Worm (Caenorhabditis elegans): Measurements from ENCODE around the gene F45F2.10.

Gene F45F2.10

DNA sequence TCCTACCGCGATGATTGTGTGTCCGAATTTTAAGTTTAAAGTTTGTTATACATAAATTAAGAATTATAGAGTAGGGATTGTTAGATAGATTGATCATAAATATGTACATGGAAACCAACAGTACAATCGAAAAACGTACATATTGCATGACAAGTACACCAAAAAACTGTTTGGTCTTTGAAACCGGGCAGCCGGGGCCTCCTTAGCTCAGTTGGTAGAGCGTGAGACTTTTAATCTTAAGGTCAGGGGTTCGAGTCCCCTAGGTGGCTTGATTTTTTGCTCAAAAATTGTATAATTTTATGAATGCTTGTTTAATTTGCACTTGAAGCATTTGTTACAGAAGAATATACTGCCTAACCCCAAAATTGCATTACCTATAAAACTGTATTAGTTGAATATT is 23.6 kb downstream of the F45F2.10 start:
- TF ChIP-seq nhr-12 (tag; optimal IDR thresholded peaks at IDR 0.05) (no peak), nhr-85 (tag) (no peak), sox-4 (tag; optimal IDR thresholded peaks at IDR 0.05) (no peak), nhr-19 (GFP tag; conservative IDR thresholded peaks at IDR 0.05) (no peak), ceh-90 (tag; optimal IDR thresholded peaks at IDR 0.05) (no peak), pqm-1 (tag; optimal IDR thresholded peaks at IDR 0.05) (no peak), mab-9 (GFP tag; IDR thresholded peaks at IDR 0.05) (no peak)

DNA sequence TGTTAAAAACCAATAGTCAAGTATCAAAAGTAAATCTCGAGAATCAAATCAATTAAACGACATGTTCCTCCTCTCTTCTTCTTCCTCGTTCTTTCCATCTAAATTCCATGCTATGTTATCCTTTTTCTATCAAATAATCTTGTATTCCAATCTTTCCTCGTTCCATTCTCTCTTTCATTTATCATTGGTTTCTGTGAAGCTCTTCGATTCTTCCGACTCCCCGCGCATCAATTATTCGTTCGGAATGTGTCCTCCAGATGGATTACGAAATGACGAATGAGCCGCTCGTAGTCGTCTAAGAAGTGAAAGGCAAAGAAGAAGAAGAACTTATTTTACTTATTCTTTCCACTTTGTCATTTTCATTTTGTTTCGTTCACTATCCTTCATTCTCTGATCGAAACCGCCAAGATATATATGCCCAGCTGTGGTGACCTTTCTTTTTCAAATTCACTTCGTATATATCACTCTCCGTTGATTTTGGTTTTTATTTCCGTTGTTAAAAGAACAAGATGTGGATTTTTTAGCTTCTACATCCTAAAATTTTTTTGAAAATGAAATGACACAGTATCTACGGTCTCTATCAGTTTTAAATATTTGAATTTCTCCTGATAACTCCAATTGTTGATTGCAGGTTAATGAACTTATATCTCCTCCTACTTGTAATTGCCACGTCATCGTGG is 24.3 kb downstream of the F45F2.10 start, which contains the start of gene pxn-1:
TSS of gene pxn-1 (plus strand) at position 630 of the 680 bp plus-strand sequence.
- TF ChIP-seq ama-1 (optimal IDR thresholded peaks at IDR 0.05) (no peak), unc-130 (tag; optimal IDR thresholded peaks at IDR 0.05) (no peak), blmp-1 (tag; optimal IDR thresholded peaks at IDR 0.05) (peak; percentile 53)

DNA sequence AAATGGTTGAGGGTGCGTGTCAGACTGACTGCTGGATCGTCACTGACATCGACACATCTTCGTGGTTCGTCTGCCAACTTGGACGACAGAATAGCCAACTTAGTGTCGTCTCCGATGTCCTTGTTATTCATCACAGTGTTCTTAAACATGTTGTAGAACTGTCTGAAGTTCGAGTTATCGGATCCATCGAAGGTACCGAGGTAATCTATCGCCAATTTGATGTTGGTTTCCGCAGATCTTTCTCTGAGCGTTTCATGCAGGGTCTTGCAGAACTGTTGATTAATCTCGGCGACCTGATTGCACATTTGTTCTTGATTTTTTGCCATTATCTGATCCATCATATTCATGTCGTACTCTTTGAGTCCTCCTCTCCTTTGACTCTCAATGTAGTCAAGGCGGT is 37.4 kb downstream of the F45F2.10 start:
- TF ChIP-seq irx-1 (tag; optimal IDR thresholded peaks at IDR 0.05): no peak
- no peak for TF ChIP-seq hpl-2 (GFP tag; optimal IDR thresholded peaks at IDR 0.05)

DNA sequence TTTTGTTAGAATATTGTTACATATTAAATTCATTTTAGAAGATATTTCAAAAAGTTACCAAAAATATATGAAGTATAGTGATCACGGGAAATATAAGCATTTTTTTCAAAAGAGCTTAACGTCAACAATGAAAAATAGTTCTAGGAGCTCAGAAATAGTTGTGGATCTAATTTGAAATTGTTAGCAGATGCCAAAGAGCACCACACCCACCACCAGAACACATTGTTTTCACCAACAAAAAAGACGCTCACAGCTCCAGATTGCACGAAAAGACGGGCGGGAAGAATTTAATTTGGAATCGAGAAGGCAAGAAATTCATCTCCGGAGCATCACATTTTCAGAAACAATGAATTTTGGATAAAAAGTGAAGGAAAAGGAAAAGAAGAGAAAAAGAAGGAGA is 47.8 kb downstream of the F45F2.10 start, which contains the start of gene gplb-1:
TSS of gene gplb-1 (minus strand) at position 337 of the 400 bp plus-strand sequence.
- TF ChIP-seq fkh-4 (tag; optimal IDR thresholded peaks at IDR 0.05; ENCODE audit: borderline replicate concordance) (peak; percentile 72), nhr-28 (tag; optimal IDR thresholded peaks at IDR 0.05) (no peak), dsc-1 (tag; optimal IDR thresholded peaks at IDR 0.05) (peak; percentile 92), pag-3 (tag; optimal IDR thresholded peaks at IDR 0.05; ENCODE audit: borderline replicate concordance, insufficient read depth) (no peak), efl-1 (optimal IDR thresholded peaks at IDR 0.05) (no peak), efl-1 (GFP tag; optimal IDR thresholded peaks at IDR 0.05 in 1 of 2) (peak in 1 of 2 experiments; percentile 37)

DNA sequence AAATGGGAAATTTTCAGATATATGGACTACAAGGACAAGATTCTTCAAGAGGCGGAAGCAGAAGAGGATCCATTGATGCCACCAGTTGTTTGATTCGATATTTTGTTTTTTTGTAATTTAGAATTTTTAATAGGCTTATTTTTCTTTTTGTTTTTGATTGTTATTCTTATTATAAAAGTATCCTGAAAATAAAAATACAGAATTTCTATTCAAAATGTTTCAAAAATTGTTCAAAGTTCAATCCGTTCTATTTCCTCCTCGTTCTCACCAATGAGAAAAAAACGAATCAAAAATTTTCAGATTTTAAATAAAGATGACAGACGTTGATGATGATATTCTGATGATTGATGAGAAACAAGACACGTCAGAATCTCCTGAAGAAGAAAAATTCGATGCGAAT is 49.9 kb downstream of the F45F2.10 start, which contains the start of gene phf-30:
TSS of gene phf-30 (plus strand) at position 301 of the 400 bp plus-strand sequence.
- TF ChIP-seq lin-15B (tag; optimal IDR thresholded peaks at IDR 0.05) (no peak), snu-23 (GFP tag; optimal IDR thresholded peaks at IDR 0.05) (no peak), ceh-88 (GFP tag; IDR thresholded peaks at IDR 0.05) (no peak), alr-1 (tag; optimal IDR thresholded peaks at IDR 0.05; ENCODE audit: borderline replicate concordance) (no peak), ztf-11 (tag; optimal IDR thresholded peaks at IDR 0.05) (no peak), lin-13 (GFP tag; optimal IDR thresholded peaks at IDR 0.05) (no peak), aly-2 (tag; optimal IDR thresholded peaks at IDR 0.05) (no peak), nhr-85 (tag) (no peak), rnt-1 (tag; optimal IDR thresholded peaks at IDR 0.05) (no peak), mdl-1 (tag; optimal IDR thresholded peaks at IDR 0.05) (no peak), zag-1 (tag; optimal IDR thresholded peaks at IDR 0.05) (no peak), nhr-77 (tag; optimal IDR thresholded peaks at IDR 0.05) (no peak), nhr-20 (tag; optimal IDR thresholded peaks at IDR 0.05) (no peak), blmp-1 (tag; optimal IDR thresholded peaks at IDR 0.05) (no peak), lin-39 (tag; optimal IDR thresholded peaks at IDR 0.05) (no peak), hlh-4 (tag; optimal IDR thresholded peaks at IDR 0.05) (no peak)

DNA sequence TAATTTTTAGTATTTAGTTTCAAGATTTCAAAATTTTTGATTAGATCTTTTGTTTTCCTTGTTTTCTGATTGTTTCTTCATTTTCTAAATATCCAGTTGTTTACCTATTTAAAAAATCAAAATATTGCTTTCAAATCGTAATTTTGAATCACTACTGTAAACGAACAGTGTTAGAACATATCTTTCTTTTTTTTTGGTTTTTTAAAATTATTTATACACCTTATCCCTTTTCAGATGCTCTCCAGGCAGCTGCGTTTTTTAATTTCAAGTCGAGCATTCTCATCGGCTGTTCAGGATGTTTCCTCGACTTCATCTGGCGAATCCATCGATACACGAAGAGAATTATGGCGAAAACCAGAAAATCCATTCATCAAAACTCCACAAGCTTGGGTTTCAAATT is 51.6 kb downstream of the F45F2.10 start, which contains the start of gene mrpl-4:
TSS of gene mrpl-4 (plus strand) at position 235 of the 400 bp plus-strand sequence.
- TF ChIP-seq efl-3 (GFP tag; optimal IDR thresholded peaks at IDR 0.05): no peak
- no peak for TF ChIP-seq lir-3 (tag; optimal IDR thresholded peaks at IDR 0.05; ENCODE audit: poor library complexity)
- no peak for TF ChIP-seq lin-35 (GFP tag; optimal IDR thresholded peaks at IDR 0.05)
- no peak for TF ChIP-seq mef-2 (tag; optimal IDR thresholded peaks at IDR 0.05)
- TF ChIP-seq unc-86 (tag; optimal IDR thresholded peaks at IDR 0.05): no peak
- no peak for TF ChIP-seq efl-1 (optimal IDR thresholded peaks at IDR 0.05)
- TF ChIP-seq efl-1 (GFP tag; optimal IDR thresholded peaks at IDR 0.05 in 1 of 2): peak in 1 of 2 experiments; percentile 7
- no peak for TF ChIP-seq pax-3 (tag; optimal IDR thresholded peaks at IDR 0.05)
- TF ChIP-seq lin-15B (tag; optimal IDR thresholded peaks at IDR 0.05): no peak

Data from whole organism, L1 larva.